Worm (Caenorhabditis elegans) whole organism, L4 larva: ENCODE results near the gene Y105C5A.24.

ENCODE experiments used
- D1046.2 ChIP-seq: fragments of 200-800 bp; sonication (Bioruptor generic); IDR thresholded peaks from 2 replicates; pipeline ENCODE4 v1.3.6; 2022; ENCODE audit warnings: missing genetic modification characterization, missing compliant biosample characterization
- nhr-6 ChIP-seq: fragments of 150-350 bp; optimal IDR thresholded peaks from 2 replicates; lab custom pipeline; 2014; ENCODE audit warnings: missing biosample characterization, missing genetic modification characterization

DNA sequence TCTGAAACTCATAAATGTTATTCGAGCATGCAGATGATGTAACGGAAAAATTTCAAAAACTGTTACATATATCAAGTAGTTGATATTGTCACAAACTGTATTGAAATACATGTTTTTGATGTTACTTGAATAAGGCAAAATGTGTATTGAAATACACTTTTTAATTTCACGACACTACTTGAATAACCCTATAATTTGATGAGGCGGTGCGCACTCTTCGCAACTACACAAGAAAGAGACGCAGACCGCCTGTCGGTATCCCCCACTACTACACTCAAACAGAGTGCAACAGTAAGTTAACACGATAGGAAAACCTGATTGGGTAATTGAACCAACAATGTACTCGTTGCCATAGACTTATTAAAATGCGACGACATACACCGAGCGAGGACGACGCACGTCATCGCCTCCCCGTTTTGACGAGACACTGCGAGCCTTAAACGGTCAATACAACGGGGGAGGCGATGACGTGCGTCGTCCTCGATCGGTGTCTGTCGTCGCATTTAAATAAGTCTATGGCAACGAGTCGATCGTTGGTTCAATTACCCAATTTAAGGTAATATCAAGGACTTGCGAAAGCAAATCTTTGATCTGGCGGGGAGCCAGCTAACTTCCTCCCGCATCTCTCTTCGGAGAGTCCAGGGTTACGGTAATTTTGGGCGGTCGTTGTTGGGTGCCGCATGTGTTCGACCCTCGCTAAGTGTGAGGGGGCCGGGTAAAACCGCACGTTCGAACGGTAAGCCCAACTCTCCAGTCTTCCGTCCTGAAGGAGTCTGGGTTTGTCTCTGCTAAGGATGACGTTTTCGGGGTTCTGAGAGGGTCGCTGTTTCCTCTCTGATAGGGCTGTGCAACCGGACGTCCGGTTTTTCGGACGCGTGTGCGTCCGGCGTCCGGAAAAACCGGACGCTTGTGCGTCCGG is 3.5 kb downstream of the Y105C5A.24 start:
- TF ChIP-seq D1046.2 (GFP tag; lab: Robert Waterston, UW) (no peak), nhr-6 (no peak)
